Fruit fly (Drosophila melanogaster) whole organism, adult: ENCODE measurements around the gene Cht7.

Experiments
- CG1620 ChIP-seq: fragments of 200-800 bp; sonication (Bioruptor generic); optimal IDR thresholded peaks from 2 replicates; lab custom pipeline; 2016; ENCODE audit warnings: missing biosample characterization, missing genetic modification characterization
- CG33017 ChIP-seq: fragments of 200-800 bp; sonication (Bioruptor generic); optimal IDR thresholded peaks from 2 replicates; lab custom pipeline; 2018; ENCODE audit warnings: missing biosample characterization, mild to moderate bottlenecking, missing genetic modification characterization, moderate library complexity
- CG7045 ChIP-seq: fragments of 200-800 bp; sonication (Bioruptor generic); optimal IDR thresholded peaks from 2 replicates; lab custom pipeline; 2017; ENCODE audit warnings: missing biosample characterization, mild to moderate bottlenecking, missing genetic modification characterization
- Clk ChIP-seq: fragments of 200-800 bp; sonication (Bioruptor generic); optimal IDR thresholded peaks from 2 replicates; lab custom pipeline; 2017; ENCODE audit warnings: missing biosample characterization, missing genetic modification characterization
- Crg-1 ChIP-seq: fragments of 200-800 bp; sonication (Bioruptor generic); optimal IDR thresholded peaks from 2 replicates; lab custom pipeline; 2016; ENCODE audit warnings: missing biosample characterization, missing genetic modification characterization
- ovo ChIP-seq: fragments of 200-800 bp; sonication (Bioruptor generic); optimal IDR thresholded peaks from 2 replicates; lab custom pipeline; 2016; ENCODE audit warnings: missing biosample characterization, missing genetic modification characterization
- tj ChIP-seq: fragments of 200-800 bp; sonication (Bioruptor generic); optimal IDR thresholded peaks from 3 replicates; lab custom pipeline; 2017; ENCODE audit warnings: missing biosample characterization, mild to moderate bottlenecking, missing genetic modification characterization, moderate library complexity

- TF ChIP-seq CG1620: no peak
- TF ChIP-seq CG7045 (GFP tag; lab: Kevin White, UChicago): no peak
- no peak for TF ChIP-seq tj
- TF ChIP-seq Clk (GFP tag; lab: Kevin White, UChicago): no peak
- TF ChIP-seq ovo (GFP tag; lab: Kevin White, UChicago): no peak
- TF ChIP-seq Crg-1: no peak
- no peak for TF ChIP-seq CG33017 (tag; lab: Kevin White, UChicago)
These were observed 19.7 kb upstream of the Cht7 start for dm6 chr3L:3126478-3126877.
